Fruit fly (Drosophila melanogaster) whole organism: Measurements from ENCODE around the gene Obp19d.
"Not testable (repeated sequence)": the region's sequence is repeated elsewhere in the genome, so short reads cannot be mapped to it uniquely, and the experiment has no call there.

Experiments
- CG8478 ChIP-seq: fragments of >200 bp; optimal IDR thresholded peaks from 2 replicates; lab custom pipeline; 2018; ENCODE audit warnings: inconsistent platforms
- Dll ChIP-seq: fragments of >200 bp; optimal IDR thresholded peaks from 2 replicates; lab custom pipeline; 2017
- EcR ChIP-seq, 2 experiments: fragments of >200 bp; optimal IDR thresholded peaks; 2 replicates each; lab custom pipeline; 2017; ENCODE audit warnings: missing biosample characterization in 2 of 2, missing genetic modification characterization in 2 of 2, missing genetic modification reagents in 2 of 2
- pan ChIP-seq: fragments of >200 bp; optimal IDR thresholded peaks from 2 replicates; lab custom pipeline; 2017
- psq ChIP-seq: fragments of >200 bp; optimal IDR thresholded peaks from 2 replicates; lab custom pipeline; 2017
- usp ChIP-seq: fragments of >200 bp; optimal IDR thresholded peaks from 2 replicates; lab custom pipeline; 2017; ENCODE audit warnings: missing biosample characterization, missing genetic modification characterization, mixed read lengths

Gene Obp19d

dm6 chrX:20415444-20415843 is 4.0 kb upstream of the Obp19d start, which contains the start of gene Obp19a:
TSS of gene Obp19a (plus strand) at chrX:20415744.
- TF ChIP-seq pan: no peak
- TF ChIP-seq CG8478 (lab: Kevin White, UChicago): no peak
- TF ChIP-seq EcR (GFP tag; optimal IDR thresholded peaks at IDR 0.05; lab: Kevin White, UChicago): no peak

dm6 chrX:20416433-20416832 is 3.0 kb upstream of the Obp19d start, which contains the start of gene Obp19b:
TSS of gene Obp19b (plus strand) at chrX:20416733.
- TF ChIP-seq CG8478 (lab: Kevin White, UChicago) (no peak), psq (lab: Kevin White, UChicago) (no peak)

- TF ChIP-seq usp (GFP tag; lab: Kevin White, UChicago) (no peak), CG8478 (lab: Kevin White, UChicago) (no peak), EcR (GFP tag; optimal IDR thresholded peaks at IDR 0.05; lab: Kevin White, UChicago) (no peak), Dll (lab: Kevin White, UChicago) (no peak), pan (no peak), psq (lab: Kevin White, UChicago) (no peak)
These were observed 549 bp upstream of the Obp19d start, which contains the start of gene Obp19c for dm6 chrX:20418864-20419263. TSS of gene Obp19c (minus strand) at chrX:20418964.

dm6 chrX:20423158-20423557 is 3.7 kb downstream of the Obp19d start:
- TF ChIP-seq Dll (lab: Kevin White, UChicago) (no peak), psq (lab: Kevin White, UChicago) (no peak), EcR (GFP tag; optimal IDR thresholded peaks at IDR 0.05; lab: Kevin White, UChicago) (no peak), CG8478 (lab: Kevin White, UChicago) (no peak), pan (no peak), usp (GFP tag; lab: Kevin White, UChicago) (no peak)

dm6 chrX:20423747-20424165 is 4.3 kb downstream of the Obp19d start, which contains the start of the genes Pp4-19C and cactin:
TSS of gene Pp4-19C (minus strand) at chrX:20424002.
TSS of gene cactin (plus strand) at chrX:20424069.
- TF ChIP-seq Dll (lab: Kevin White, UChicago) (no peak), EcR (GFP tag; optimal IDR thresholded peaks at IDR 0.05; lab: Kevin White, UChicago) (no peak), CG8478 (lab: Kevin White, UChicago) (no peak)

- no peak for TF ChIP-seq usp (GFP tag; lab: Kevin White, UChicago)
- TF ChIP-seq Dll (lab: Kevin White, UChicago): no peak
- TF ChIP-seq EcR (GFP tag; optimal IDR thresholded peaks at IDR 0.05; lab: Kevin White, UChicago): no peak
- TF ChIP-seq CG8478 (lab: Kevin White, UChicago): no peak
- no peak for TF ChIP-seq psq (lab: Kevin White, UChicago)
- no peak for TF ChIP-seq pan
These were observed 7.4 kb downstream of the Obp19d start, which contains the start of gene CG15456 for dm6 chrX:20426818-20427217. TSS of gene CG15456 (minus strand) at chrX:20427042.

- TF ChIP-seq usp (GFP tag; lab: Kevin White, UChicago) (no peak), pan (no peak), EcR (GFP tag; optimal IDR thresholded peaks at IDR 0.05; lab: Kevin White, UChicago) (no peak), CG8478 (lab: Kevin White, UChicago) (no peak), psq (lab: Kevin White, UChicago) (no peak), Dll (lab: Kevin White, UChicago) (no peak)
These were observed 10.2 kb downstream of the Obp19d start, which contains the start of the genes CG11710 and mal for dm6 chrX:20429482-20430204. TSS of gene CG11710 (minus strand) at chrX:20429673. TSS of gene mal (plus strand) at chrX:20429675.

dm6 chrX:20433345-20434332 is 14.2 kb downstream of the Obp19d start, which contains the start of gene CG1695:
TSS of gene CG1695 (plus strand) at chrX:20433950.
- TF ChIP-seq pan: no peak
- TF ChIP-seq EcR (GFP tag; optimal IDR thresholded peaks at IDR 0.05; lab: Kevin White, UChicago): no peak
- no peak for TF ChIP-seq CG8478 (lab: Kevin White, UChicago)
- no peak for TF ChIP-seq Dll (lab: Kevin White, UChicago)

dm6 chrX:20434534-20434933 is 15.1 kb downstream of the Obp19d start:
- TF ChIP-seq pan: no peak
- no peak for TF ChIP-seq Dll (lab: Kevin White, UChicago)
- no peak for TF ChIP-seq EcR (GFP tag; optimal IDR thresholded peaks at IDR 0.05; lab: Kevin White, UChicago)
- TF ChIP-seq usp (GFP tag; lab: Kevin White, UChicago): no peak
- no peak for TF ChIP-seq CG8478 (lab: Kevin White, UChicago)
- TF ChIP-seq psq (lab: Kevin White, UChicago): no peak

- TF ChIP-seq Dll (lab: Kevin White, UChicago) (no peak), pan (no peak), CG8478 (lab: Kevin White, UChicago) (no peak), psq (lab: Kevin White, UChicago) (no peak), EcR (GFP tag; optimal IDR thresholded peaks at IDR 0.05; lab: Kevin White, UChicago) (no peak), usp (GFP tag; lab: Kevin White, UChicago) (no peak)
These were observed 17.5 kb downstream of the Obp19d start for dm6 chrX:20436866-20437265.

dm6 chrX:20446071-20446470 is 26.7 kb downstream of the Obp19d start, which contains the start of gene CG42578:
TSS of gene CG42578 (plus strand) at chrX:20446371.
- TF ChIP-seq EcR (GFP tag; optimal IDR thresholded peaks at IDR 0.05; lab: Kevin White, UChicago); CG8478 (lab: Kevin White, UChicago); usp (GFP tag; lab: Kevin White, UChicago): not testable (repeated sequence)
